Worm (Caenorhabditis elegans) whole organism, midembryonic: ENCODE measurements around the gene ash-2.

Experiments
- T22C8.4 ChIP-seq: fragments of 200-800 bp; sonication (Bioruptor generic); IDR thresholded peaks from 2 replicates; pipeline ENCODE4 v1.3.6; 2022; ENCODE audit warnings: missing genetic modification characterization, missing compliant biosample characterization
- cog-1 ChIP-seq: sonication (generic microtip); optimal IDR thresholded peaks from 2 replicates; lab custom pipeline; 2016; ENCODE audit warnings: missing genetic modification characterization, missing compliant biosample characterization
- flt-1 ChIP-seq: fragments of 200-800 bp; sonication (Bioruptor generic); IDR thresholded peaks from 2 replicates; pipeline ENCODE4 v1.3.6; 2022; ENCODE audit warnings: missing genetic modification characterization, missing compliant biosample characterization
- klf-2 ChIP-seq: fragments of 200-800 bp; sonication (Bioruptor generic); conservative IDR thresholded peaks from 2 replicates; pipeline ENCODE4 v1.3.6; 2022; ENCODE audit warnings: missing genetic modification reagents, missing genetic modification characterization, missing compliant biosample characterization
- med-1 ChIP-seq: sonication (generic microtip); optimal IDR thresholded peaks from 2 replicates; lab custom pipeline; 2017; ENCODE audit warnings: missing genetic modification characterization, mild to moderate bottlenecking, missing compliant biosample characterization, antibody characterized with exemption, missing genetic modification reagents; ENCODE audit not compliant: insufficient read depth
- ref-1 ChIP-seq: fragments of 200-800 bp; sonication (Bioruptor generic); conservative IDR thresholded peaks from 2 replicates; pipeline ENCODE4 v1.3.6; 2022; ENCODE audit warnings: missing genetic modification reagents, missing genetic modification characterization, missing compliant biosample characterization
- tab-1 ChIP-seq: fragments of 200-800 bp; sonication (Bioruptor generic); IDR thresholded peaks from 2 replicates; pipeline ENCODE4 v1.3.6; 2022; ENCODE audit warnings: missing genetic modification characterization, missing compliant biosample characterization
- ztf-23 ChIP-seq: fragments of 200-800 bp; sonication (Bioruptor generic); IDR thresholded peaks from 2 replicates; pipeline ENCODE4 v1.3.6; 2022; ENCODE audit warnings: missing genetic modification reagents, missing genetic modification characterization, missing compliant biosample characterization
- ztf-29 ChIP-seq: fragments of 200-800 bp; sonication (Bioruptor generic); IDR thresholded peaks from 2 replicates; pipeline ENCODE4 v1.3.6; 2022; ENCODE audit warnings: missing genetic modification reagents, missing genetic modification characterization, missing compliant biosample characterization

DNA sequence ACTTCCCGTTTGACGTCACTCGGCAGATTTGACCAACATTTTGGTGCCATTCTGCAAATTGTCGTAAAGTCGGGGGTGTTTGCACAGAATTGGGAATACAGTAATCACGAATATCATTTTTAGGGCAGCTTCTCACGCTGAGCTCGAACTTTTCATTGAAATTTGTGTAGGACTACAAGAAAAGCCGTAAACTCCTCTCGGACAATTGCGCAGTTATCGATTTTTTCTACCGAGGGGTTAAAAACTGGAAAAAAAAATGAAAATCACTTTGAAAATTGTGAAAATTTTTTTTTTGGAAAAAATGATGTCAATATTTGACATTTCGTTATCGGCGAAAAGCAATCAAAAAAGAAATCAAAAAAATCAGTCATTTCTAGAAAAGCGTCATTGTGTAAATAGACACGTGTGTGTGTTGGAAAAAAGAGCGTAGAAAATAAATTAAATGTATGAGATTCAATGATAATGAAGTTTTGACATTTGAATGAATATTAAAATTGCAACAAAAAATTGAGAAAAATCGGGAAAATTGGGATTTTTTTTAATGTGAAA lies 48.1 kb downstream of the ash-2 start, which contains the start of gene Y17G7B.8:
- TF ChIP-seq T22C8.4 (GFP tag; lab: Robert Waterston, UW), result no peak
- TF ChIP-seq ztf-29 (GFP tag; lab: Robert Waterston, UW), result no peak
- TF ChIP-seq med-1 (GFP tag; lab: Kevin White, UChicago), result no peak
- no peak for TF ChIP-seq flt-1 (GFP tag; lab: Robert Waterston, UW)
- TF ChIP-seq tab-1, result no peak
- TF ChIP-seq cog-1 (tag; lab: Kevin White, UChicago), result no peak
- no peak for TF ChIP-seq ref-1 (GFP tag; lab: Robert Waterston, UW)
- TF ChIP-seq ztf-23 (GFP tag; lab: Robert Waterston, UW), result no peak
- no peak for TF ChIP-seq klf-2 (GFP tag; lab: Robert Waterston, UW)
